Worm (Caenorhabditis elegans) whole organism, dauer: Measurements from ENCODE around the gene C09B9.1.

Experiments used
- unc-62 ChIP-seq: sonication (generic microtip); optimal IDR thresholded peaks from 2 replicates; lab custom pipeline; 2017; ENCODE audit warnings: missing biosample characterization, missing genetic modification reagents, missing genetic modification characterization

Gene C09B9.1

DNA sequence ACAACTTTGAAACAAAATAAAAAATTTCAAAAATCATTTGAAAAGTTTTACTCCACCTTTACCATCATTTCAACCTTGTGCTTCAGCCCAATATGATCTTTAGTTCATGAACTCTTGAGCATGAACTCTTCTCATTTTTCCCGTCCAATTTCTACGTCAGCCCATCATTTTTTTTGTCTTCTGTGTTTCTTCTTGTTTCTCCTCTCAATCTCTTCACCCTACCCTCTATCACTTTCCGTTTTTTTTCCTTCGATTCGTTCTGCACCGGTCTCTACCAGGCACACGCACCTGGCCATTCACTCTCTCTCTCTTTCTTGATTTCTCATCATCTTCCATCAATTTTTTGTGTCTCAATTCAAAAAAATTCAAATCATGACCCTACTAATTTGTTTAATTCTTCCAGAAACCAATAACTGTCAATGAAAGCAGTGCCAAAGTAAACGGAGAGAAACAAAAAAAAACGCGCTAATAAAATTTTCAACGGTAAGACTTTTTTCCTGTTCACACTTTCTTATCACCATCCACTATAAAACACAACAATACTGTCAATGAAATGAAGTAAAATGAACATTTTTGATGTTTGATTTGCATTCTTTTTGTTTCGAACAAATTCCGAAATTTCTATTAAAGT is 45.4 kb downstream of the C09B9.1 start, which contains the start of gene pygo-1:
Gene pygo-1 (plus strand): TSS at position 404 of the 631 bp plus-strand sequence.
- TF ChIP-seq unc-62 = no peak

DNA sequence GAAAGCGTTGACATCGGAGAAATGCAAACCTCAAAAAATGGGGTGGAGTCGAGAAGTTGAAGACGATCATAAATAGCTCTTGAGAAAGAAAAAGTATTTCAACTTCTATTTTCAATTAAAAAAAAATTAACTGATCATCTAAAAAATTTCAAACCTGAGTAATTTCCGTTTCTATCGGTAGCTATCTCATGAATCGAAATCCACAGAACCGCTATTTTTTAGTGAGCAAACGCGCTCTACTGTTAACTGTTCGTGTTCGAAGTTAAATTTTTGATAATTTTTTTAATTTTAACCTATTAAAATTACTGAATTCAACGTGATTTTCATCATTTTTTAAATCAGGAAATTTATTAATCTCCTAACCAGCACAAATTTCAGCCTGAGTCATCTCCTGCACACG is 46.2 kb downstream of the C09B9.1 start:
- no peak for TF ChIP-seq unc-62

DNA sequence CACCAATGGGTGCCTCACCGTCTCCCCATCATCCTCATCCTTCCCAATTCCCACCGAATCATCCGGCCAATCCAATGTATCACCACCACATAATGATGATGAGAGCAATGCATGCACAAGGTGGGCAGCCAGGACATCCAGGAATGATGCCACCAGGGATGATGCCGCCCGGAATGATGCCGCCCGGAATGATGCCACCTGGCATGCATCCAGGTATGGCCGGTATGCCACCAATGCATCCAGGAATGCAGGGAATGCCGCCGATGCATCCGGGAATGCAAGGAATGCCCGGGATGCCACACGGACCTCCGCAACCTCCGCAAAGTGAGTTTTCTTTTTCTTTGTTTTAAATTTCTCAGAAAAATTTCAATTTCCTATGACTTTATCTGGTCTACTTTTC is 48.2 kb downstream of the C09B9.1 start:
- no peak for TF ChIP-seq unc-62

DNA sequence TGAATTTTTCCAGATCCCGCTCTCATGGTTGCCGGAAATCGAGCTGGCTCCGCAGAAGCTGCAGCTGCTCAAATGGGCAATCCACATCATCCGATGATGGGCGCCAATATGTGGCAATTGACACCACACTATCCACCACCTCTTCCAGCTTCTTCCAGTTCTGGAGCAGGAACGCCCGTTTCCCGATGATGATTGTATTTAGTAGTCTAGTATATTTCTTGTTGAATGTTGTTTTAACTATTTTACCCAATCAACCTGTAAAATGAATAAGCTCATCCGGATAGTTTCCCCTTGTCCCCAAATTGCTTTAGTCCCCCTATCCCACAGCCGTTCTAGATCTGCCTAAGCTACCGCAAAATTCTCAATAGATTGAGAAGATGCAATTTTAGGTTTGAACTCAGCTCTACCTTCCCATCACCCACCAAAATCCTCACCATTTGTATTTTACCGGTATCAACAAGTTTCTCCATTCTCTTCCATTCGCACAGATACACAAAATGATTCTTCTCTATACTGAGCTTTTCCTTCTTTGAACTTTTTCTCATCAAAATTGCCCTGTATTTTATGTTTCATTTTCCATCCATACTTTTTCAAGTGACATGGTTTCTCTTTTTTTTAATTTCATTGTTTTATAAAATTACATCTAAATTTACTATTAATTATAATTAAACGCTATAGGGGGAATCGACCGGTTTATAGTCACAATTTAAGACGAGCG is 48.8 kb downstream of the C09B9.1 start:
- no peak for TF ChIP-seq unc-62

DNA sequence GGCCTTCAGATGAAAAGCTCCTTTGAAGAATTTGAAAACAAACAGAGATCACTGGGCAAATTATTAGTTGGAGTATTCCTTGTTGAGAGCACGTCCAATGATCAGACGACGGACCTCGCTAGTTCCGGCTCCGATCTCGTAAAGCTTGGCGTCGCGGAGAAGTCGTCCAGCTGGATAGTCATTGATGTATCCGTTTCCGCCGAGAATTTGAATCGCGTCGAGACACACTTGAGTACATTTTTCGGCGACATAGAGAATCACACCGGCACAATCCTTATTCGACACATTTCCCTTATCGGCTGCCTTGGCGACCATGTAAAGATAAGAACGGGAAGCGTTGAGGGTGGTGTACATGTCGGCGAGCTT is 49.4 kb downstream of the C09B9.1 start:
- TF ChIP-seq unc-62 = no peak

DNA sequence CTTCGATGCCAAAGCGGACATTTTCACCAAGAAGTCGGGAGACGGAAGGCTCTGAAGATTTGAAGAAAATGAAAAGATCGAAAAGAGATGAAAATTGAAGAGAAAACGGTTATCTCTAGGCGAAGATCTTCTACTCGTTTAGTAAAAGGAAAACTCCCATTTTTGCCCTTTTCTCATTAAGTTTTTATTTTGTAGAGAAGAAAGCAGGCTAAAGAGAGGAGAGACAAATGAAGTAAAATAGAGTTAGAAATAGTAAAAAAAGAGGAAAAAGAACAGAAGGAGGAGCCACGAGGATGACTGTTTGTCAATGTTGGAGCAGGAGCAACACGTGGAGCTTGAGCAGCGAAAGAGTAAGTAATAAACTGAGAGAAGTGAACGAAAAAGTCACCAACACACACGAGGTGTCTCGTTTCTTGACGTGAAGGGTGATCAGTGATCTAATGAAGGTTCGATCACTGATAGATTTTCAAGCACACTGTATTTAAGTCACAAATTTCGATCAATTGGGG is 51.3 kb downstream of the C09B9.1 start, which contains the start of gene ivd-1:
Gene ivd-1 (minus strand): TSS at position 51 of the 509 bp plus-strand sequence.
- TF ChIP-seq unc-62 = no peak
